1 fruit fly cellular context compared by ENCODE assay signal in the genomic region with DNA sequence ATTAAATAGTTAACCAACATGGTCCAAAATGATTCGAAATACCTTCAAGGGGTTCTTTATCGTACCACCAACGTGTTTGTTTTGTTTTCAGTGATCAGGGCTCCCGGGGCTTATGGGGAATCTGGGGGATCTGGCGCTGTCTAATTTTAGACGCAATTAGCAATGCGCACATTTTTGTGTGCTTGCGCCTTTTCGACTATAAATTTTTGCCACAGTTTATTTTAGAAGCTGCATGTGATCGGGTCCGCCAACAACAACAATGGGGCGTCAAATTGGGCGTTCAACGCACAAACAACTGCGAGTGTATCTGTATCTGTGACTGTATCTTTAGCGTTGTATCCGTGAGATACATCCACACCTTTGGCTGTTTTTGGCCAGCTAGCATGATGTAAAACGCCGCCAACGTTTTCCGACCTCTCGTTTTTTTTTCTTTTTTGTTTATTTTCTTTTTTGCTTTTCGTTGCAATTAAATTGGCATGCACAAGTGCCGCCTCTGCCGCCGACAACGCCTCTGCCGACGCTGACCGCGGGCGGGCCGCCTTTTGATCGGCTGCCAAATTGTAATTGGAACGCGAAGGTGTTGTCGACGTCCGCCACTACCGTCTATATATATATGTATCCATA.
TF ChIP-seq lines count a peak whose summit lies in the region.

No protein-coding gene starts in this region.

TF ChIP-seq in whole organism, embryonic, 481 proteins besides CTCF, POLR2A, EP300 and RAD21 (continued from another document):
- TF ChIP-seq kay (GFP tag; optimal IDR thresholded peaks at IDR 0.05; lab: Kevin White, UChicago) (no peak), NC2α (GFP tag; optimal IDR thresholded peaks at IDR 0.05; lab: Kevin White, UChicago) (no peak), sd (tag; optimal IDR thresholded peaks at IDR 0.05; lab: Kevin White, UChicago) (peak; percentile 52), CG13123 (GFP tag; optimal IDR thresholded peaks at IDR 0.05; lab: Kevin White, UChicago) (no peak), Rx (GFP tag; IDR thresholded peaks at IDR 0.05; lab: Robert Waterston, UW) (no peak), CG9727 (GFP tag; optimal IDR thresholded peaks at IDR 0.05; lab: Kevin White, UChicago) (no peak), chinmo (GFP tag; IDR thresholded peaks at IDR 0.05; lab: Robert Waterston, UW; ENCODE audit: partially characterized antibody) (peak; percentile 72; the same call in 1 of the 4 replicates), HmgZ (tag; optimal IDR thresholded peaks at IDR 0.05; lab: Kevin White, UChicago) (no peak), CG8944 (GFP tag; optimal IDR thresholded peaks at IDR 0.05; lab: Kevin White, UChicago) (no peak), rib (GFP tag; IDR thresholded peaks at IDR 0.05; lab: Robert Waterston, UW) (peak; percentile 43; the same call in 1 of the 2 replicates), cwo (GFP tag; optimal IDR thresholded peaks at IDR 0.05; lab: Kevin White, UChicago) (peak; percentile 7), pita (GFP tag; optimal IDR thresholded peaks at IDR 0.05; lab: Kevin White, UChicago) (no peak), crol (GFP tag; IDR thresholded peaks at IDR 0.05; lab: Robert Waterston, UW) (no peak), CG3065 (GFP tag; optimal IDR thresholded peaks at IDR 0.05; lab: Kevin White, UChicago) (no peak), Med (GFP tag; lab: Kevin White, UChicago) (peak; percentile 42), bowl (GFP tag; IDR thresholded peaks at IDR 0.05; lab: Robert Waterston, UW) (no peak), prd (optimal IDR thresholded peaks at IDR 0.05; lab: Kevin White, UChicago) (no peak), prd (GFP tag; IDR thresholded peaks at IDR 0.05; lab: Robert Waterston, UW) (no peak), Trl (optimal IDR thresholded peaks at IDR 0.05; lab: Kevin White, UChicago) (no peak), Trl (GFP tag; optimal IDR thresholded peaks at IDR 0.05; lab: Kevin White, UChicago) (no peak), insv (GFP tag; optimal IDR thresholded peaks at IDR 0.05; lab: Kevin White, UChicago) (no peak), Camta (GFP tag; optimal IDR thresholded peaks at IDR 0.05; lab: Kevin White, UChicago) (no peak), Adf1 (GFP tag; IDR thresholded peaks at IDR 0.05; lab: Robert Waterston, UW) (peak; percentile 49), slbo (GFP tag; IDR thresholded peaks at IDR 0.05; lab: Robert Waterston, UW) (no peak), bbx (GFP tag; IDR thresholded peaks at IDR 0.05; lab: Robert Waterston, UW; ENCODE audit: partially characterized antibody) (no peak), cg (GFP tag; optimal IDR thresholded peaks at IDR 0.05; lab: Kevin White, UChicago) (peak; percentile 1), CG2199 (GFP tag; IDR thresholded peaks at IDR 0.05; lab: Robert Waterston, UW) (no peak), ac (GFP tag; optimal IDR thresholded peaks at IDR 0.05; lab: Kevin White, UChicago) (no peak), CG12299 (tag; optimal IDR thresholded peaks at IDR 0.05; lab: Kevin White, UChicago) (no peak), gem (tag; optimal IDR thresholded peaks at IDR 0.05; lab: Kevin White, UChicago) (peak; percentile 4), CG6683 (GFP tag; optimal IDR thresholded peaks at IDR 0.05; lab: Kevin White, UChicago) (no peak), Stat92E (GFP tag; optimal IDR thresholded peaks at IDR 0.05; lab: Kevin White, UChicago) (no peak), grn (GFP tag; optimal IDR thresholded peaks at IDR 0.05; lab: Kevin White, UChicago) (no peak), CG12071 (GFP tag; optimal IDR thresholded peaks at IDR 0.05; lab: Kevin White, UChicago) (no peak), D19A (tag; optimal IDR thresholded peaks at IDR 0.05; lab: Kevin White, UChicago) (no peak), NC2β (GFP tag; optimal IDR thresholded peaks at IDR 0.05; lab: Kevin White, UChicago) (no peak), CG8765 (GFP tag; IDR thresholded peaks at IDR 0.05; lab: Robert Waterston, UW) (peak; percentile 10; the same call in 1 of the 2 replicates), Gsc (GFP tag; IDR thresholded peaks at IDR 0.05; lab: Robert Waterston, UW) (no peak), dpn (GFP tag; optimal IDR thresholded peaks at IDR 0.05; lab: Kevin White, UChicago) (no peak), CG32767 (GFP tag; IDR thresholded peaks at IDR 0.05; lab: Robert Waterston, UW) (peak; percentile 53; the same call in 1 of the 2 replicates), Pdp1 (GFP tag; optimal IDR thresholded peaks at IDR 0.05; lab: Kevin White, UChicago) (peak in 1 of 2 experiments; percentile 19)
